Worm (Caenorhabditis elegans) whole organism, L4/young adult: ENCODE results near the gene Y37E11B.7.

Source experiments
- W03F9.2 ChIP-seq: fragments of 150-350 bp; optimal IDR thresholded peaks from 2 replicates; lab custom pipeline; 2014; ENCODE audit warnings: missing biosample characterization, missing genetic modification characterization
- dao-5 ChIP-seq: sonication (generic microtip); optimal IDR thresholded peaks from 2 replicates; lab custom pipeline; 2016; ENCODE audit warnings: missing genotype, missing genetic modification characterization, moderate library complexity, missing compliant biosample characterization
- him-1 ChIP-seq: sonication (generic microtip); optimal IDR thresholded peaks from 2 replicates; lab custom pipeline; 2016; ENCODE audit warnings: missing genotype, missing genetic modification reagents, missing genetic modification characterization, missing compliant biosample characterization

Gene Y37E11B.7

ce11 chrIV:3599958-3600357 is at the start of gene Y37E11B.7:
TSS of gene Y37E11B.7 (minus strand) at chrIV:3600164.
- TF ChIP-seq W03F9.2 = no peak
- no peak for TF ChIP-seq him-1 (tag; lab: Kevin White, UChicago)
- TF ChIP-seq dao-5 = no peak

DNA sequence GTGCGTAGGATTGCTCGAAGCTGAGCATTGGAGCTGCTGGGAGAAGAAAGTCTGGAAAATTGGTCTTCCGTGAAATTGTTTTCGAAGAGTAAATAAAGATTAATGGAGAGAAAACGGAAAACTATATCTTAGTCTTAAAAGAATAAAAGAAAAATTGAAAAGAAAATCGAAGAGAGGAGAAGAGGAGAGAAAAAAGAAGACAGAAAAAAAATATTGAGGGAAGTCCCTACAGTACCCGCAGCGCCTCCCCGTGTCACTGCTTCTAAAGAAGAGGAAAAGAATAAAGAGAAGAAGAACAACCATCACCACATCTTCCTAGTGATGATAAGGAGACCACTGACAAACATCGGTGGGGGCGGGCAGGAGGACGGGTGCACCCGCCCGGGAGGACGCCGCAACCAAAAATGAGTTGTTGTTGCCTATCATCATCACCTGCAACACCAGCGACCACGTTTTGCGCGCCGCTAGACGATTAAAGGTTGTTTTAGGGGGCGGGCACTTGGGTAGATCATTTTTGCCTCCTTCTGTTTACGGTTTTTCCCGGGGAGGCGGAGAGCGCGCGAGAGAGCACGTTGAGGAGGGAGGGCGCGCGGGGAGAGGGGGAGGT is 48.8 kb upstream of the Y37E11B.7 start, which contains the start of gene CC8.2:
CC8.2 (minus strand) TSS at position 51 of the 607 bp plus-strand sequence.
- no peak for TF ChIP-seq him-1 (tag; lab: Kevin White, UChicago)

- TF ChIP-seq W03F9.2 (no peak), dao-5 (no peak), him-1 (tag; lab: Kevin White, UChicago) (no peak)
Observed at ce11 chrIV:3647551-3647950, 47.6 kb upstream of the Y37E11B.7 start.

- no peak for TF ChIP-seq dao-5
- no peak for TF ChIP-seq W03F9.2
- TF ChIP-seq him-1 (tag; lab: Kevin White, UChicago) = no peak
Observed at ce11 chrIV:3646338-3647154, 46.6 kb upstream of the Y37E11B.7 start.

DNA sequence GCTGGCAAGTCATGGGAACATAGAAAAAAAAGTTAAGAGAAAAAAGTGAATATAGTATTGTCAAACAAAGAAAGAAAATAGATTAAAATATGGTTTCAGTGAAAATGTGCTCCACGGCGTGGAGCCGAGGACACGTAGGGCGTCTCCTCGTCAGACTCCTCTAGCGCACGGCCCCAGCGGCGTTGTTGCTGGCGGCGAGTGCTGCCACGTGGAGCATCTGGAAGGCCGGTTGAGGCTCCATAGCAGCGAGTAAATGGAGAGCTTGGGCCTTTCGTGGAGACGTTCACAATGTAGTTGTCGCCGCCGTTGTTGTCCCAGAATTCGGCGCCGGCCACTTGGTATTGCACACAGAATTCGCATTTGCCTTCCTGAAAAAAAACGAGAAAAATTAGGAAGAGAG is 45.5 kb upstream of the Y37E11B.7 start:
- TF ChIP-seq him-1 (tag; lab: Kevin White, UChicago) = no peak
- no peak for TF ChIP-seq W03F9.2
- TF ChIP-seq dao-5 = no peak

DNA sequence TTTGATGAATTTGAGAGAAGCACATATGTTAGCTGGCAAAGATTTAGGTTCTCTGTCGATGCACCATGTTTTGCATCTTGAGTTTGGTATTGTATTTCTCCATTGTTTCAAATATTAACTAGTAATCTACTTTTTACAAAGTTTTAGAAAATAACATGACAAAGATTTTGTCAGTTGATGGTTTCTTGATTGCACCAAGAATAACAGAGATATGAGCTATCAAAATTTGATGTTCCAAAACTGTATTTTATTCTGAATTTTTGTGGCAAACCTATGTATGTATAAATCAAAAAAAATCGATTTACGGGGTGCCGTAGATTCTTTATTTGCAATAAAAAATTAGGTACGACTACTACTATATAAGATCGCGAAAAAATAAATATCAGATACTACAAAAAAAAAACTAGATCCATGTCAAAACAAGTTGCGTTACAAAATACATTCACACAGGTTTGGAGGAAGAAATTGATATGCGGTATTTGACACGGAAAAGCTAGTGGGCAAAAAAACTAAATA is 45.0 kb upstream of the Y37E11B.7 start:
- TF ChIP-seq dao-5 (no peak), W03F9.2 (no peak), him-1 (tag; lab: Kevin White, UChicago) (no peak)

DNA sequence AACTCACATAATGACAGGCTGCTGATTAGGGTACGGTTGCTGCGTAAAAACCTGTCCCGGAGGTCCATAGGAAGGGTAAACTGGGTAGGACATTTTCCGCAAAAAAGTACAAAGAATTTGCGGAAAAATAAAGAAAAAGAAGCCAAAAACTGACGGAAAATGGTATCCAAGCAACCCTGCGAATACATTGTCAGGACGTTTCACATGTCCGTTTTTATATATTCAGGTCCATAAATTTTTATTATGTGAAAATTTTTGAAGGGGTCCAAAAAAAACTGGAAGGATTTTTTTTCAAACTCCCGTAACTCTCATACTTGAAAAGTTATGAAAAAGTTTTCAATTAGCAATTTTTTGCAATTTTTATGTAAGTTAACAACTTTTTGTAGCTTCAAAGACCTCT is 42.2 kb upstream of the Y37E11B.7 start, which contains the start of gene CC8.3:
CC8.3 (minus strand) TSS at position 101 of the 400 bp plus-strand sequence.
- TF ChIP-seq dao-5 (no peak), him-1 (tag; lab: Kevin White, UChicago) (no peak), W03F9.2 (no peak)

DNA sequence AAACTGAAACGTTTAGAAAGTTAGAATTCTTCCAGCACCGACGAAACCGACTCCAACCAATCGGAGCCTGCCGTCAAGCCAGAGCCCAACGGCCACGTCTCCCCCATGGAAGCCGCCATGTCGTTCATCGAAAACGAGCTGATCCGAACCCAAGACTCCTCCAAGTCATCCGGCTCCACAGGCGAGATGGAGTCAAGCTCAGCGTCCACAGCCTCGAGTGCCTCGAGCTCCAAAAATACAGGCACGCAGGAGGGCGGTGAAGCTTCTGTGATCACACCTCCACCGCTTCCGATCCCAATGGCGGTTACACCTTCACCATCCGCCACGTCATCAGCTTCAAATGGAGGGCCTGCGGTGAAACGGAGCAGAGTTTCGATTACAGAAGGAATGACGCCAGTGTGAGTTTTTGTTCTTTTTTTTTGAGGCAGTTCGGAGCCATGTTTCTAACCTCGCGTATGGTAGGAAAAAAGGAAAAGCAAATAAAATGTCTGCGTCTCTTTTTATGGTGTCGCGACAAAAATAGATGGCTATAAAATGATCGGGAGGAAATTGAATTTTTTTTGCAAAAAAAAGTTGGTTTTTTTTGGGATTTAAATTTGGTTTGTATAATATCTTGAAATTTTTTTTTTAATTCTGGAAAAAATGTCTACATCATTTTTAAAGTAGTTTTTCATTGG is 38.4 kb upstream of the Y37E11B.7 start:
- TF ChIP-seq him-1 (tag; lab: Kevin White, UChicago) (no peak), dao-5 (no peak), W03F9.2 (no peak)

ce11 chrIV:3636528-3637129 is 36.7 kb upstream of the Y37E11B.7 start, which contains the start of gene madf-9:
TSS of gene madf-9 (plus strand) at chrIV:3637079.
- peak; percentile 70 for TF ChIP-seq dao-5
- no peak for TF ChIP-seq W03F9.2
- TF ChIP-seq him-1 (tag; lab: Kevin White, UChicago) = peak; percentile 18

DNA sequence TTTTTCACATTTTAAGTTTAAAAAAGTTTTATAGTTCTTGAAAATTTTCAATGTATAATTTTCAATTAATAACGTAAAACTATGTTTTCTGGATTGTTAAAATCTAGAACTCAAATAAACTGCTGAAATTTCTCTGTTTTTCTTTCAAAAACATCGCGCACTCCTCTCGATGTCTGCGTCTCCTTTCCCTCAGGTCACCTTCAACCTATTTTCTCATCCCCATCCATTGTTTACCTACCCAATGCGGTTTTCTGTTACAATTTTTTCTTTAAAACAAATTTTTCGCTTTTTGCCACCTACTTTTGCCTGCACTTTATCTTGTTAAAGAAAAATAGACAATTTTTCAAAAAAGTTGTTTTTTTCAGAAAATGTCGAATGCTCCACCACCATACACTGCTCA is 33.3 kb upstream of the Y37E11B.7 start, which contains the start of gene ZC416.2:
ZC416.2 (plus strand) TSS at position 366 of the 400 bp plus-strand sequence.
- TF ChIP-seq him-1 (tag; lab: Kevin White, UChicago) = no peak
- no peak for TF ChIP-seq W03F9.2
- no peak for TF ChIP-seq dao-5

ce11 chrIV:3632475-3632874 is 32.5 kb upstream of the Y37E11B.7 start:
- TF ChIP-seq him-1 (tag; lab: Kevin White, UChicago) (no peak), W03F9.2 (no peak), dao-5 (no peak)

DNA sequence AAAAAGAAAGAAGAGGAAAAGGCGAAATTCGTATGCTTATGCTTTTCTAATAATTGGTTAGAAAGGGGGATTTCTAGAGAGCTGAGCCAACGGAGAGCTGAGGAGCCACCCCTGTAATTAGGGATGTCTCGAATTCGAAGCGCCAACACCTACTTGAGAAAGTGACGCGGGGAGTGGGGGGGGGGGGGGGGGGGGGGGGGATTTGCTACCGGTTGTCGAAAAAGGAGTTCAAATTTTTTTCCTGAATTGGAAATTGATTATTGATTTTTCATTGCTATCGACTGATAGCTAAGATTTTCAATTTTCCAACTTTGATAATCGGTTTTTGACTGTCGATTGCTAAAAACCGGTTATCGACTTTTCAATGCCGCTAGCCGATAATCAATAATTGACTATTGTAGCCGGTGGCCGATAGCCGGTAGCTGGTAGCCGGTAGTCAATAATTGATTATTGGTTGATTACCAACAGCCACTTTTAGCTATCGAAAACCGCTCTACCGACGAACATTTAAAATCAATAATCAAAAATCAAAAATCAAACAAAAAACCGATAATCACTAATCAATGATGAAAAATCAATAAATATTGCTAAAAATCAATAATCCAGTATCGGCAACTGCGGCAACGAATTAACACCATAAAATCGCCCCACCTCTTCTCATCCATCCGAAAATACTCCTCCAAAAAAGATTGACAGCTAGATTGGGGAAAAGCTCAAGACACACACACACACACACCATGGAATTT is 29.1 kb upstream of the Y37E11B.7 start:
- TF ChIP-seq W03F9.2 = no peak
- no peak for TF ChIP-seq him-1 (tag; lab: Kevin White, UChicago)
- TF ChIP-seq dao-5 = no peak

DNA sequence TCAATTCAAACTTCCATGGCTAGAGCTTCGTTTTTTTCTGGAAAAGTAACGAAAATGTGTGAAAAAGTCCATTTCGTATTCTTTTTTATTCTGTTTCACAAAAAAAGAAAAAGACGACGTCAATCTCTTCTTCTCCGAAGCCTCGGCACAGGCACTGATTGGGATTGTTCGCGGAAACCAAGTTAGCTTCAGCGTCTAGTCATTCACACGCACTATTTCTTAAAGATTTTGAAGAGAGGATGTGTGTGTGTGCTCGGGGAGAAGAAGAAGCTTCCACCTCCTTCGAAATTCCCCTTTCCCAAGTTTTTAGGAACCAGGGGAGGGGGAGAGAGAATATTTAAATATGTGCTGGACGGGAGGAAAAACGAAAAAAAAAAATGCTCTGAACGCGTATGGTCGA is 26.5 kb upstream of the Y37E11B.7 start:
- no peak for TF ChIP-seq W03F9.2
- no peak for TF ChIP-seq him-1 (tag; lab: Kevin White, UChicago)
- no peak for TF ChIP-seq dao-5
